Fruit fly (Drosophila melanogaster) whole organism, embryonic: ENCODE measurements around the gene CG34126.

Experiments used
- Aef1 ChIP-seq: fragments of 200-800 bp; sonication (Bioruptor generic); IDR thresholded peaks from 3 replicates; pipeline ENCODE4 v1.3.6; 2022; ENCODE audit warnings: missing biosample characterization, missing genetic modification characterization
- Atf6 ChIP-seq: fragments of 200-800 bp; sonication (Bioruptor generic); IDR thresholded peaks from 2 replicates; pipeline ENCODE4 v1.3.6; 2022; ENCODE audit warnings: missing biosample characterization, missing genetic modification characterization
- Bgb ChIP-seq: fragments of 200-800 bp; sonication (Bioruptor generic); IDR thresholded peaks from 2 replicates; pipeline ENCODE4 v1.3.6; 2022; ENCODE audit warnings: missing biosample characterization, missing genetic modification characterization; ENCODE audit not compliant: partially characterized antibody
- CG10274 ChIP-seq: fragments of 200-800 bp; sonication (Bioruptor generic); optimal IDR thresholded peaks from 3 replicates; lab custom pipeline; 2017; ENCODE audit warnings: missing biosample characterization, mild to moderate bottlenecking, missing genetic modification characterization
- CG12155 ChIP-seq: fragments of 200-800 bp; sonication (Bioruptor generic); optimal IDR thresholded peaks from 3 replicates; lab custom pipeline; 2016; ENCODE audit warnings: missing biosample characterization, missing genetic modification characterization
- CG15514 ChIP-seq: fragments of 200-800 bp; sonication (Bioruptor generic); optimal IDR thresholded peaks from 3 replicates; lab custom pipeline; 2017; ENCODE audit warnings: missing biosample characterization, missing genetic modification characterization, mild to moderate bottlenecking, moderate library complexity, missing genetic modification reagents
- CG16779 ChIP-seq: fragments of 200-800 bp; sonication (Bioruptor generic); IDR thresholded peaks from 2 replicates; pipeline ENCODE4 v1.3.6; 2022; ENCODE audit warnings: missing biosample characterization, missing genetic modification characterization
- CG17361 ChIP-seq: fragments of 200-800 bp; sonication (Bioruptor generic); IDR thresholded peaks from 3 replicates; pipeline ENCODE4 v1.3.6; 2022; ENCODE audit warnings: missing biosample characterization, missing genetic modification characterization
- CG1792 ChIP-seq: fragments of 200-800 bp; sonication (Bioruptor generic); optimal IDR thresholded peaks from 2 replicates; lab custom pipeline; 2016; ENCODE audit warnings: missing biosample characterization, missing genetic modification characterization
- CG18476 ChIP-seq: fragments of 200-800 bp; sonication (Bioruptor generic); optimal IDR thresholded peaks from 2 replicates; lab custom pipeline; 2016; ENCODE audit warnings: missing biosample characterization, mild to moderate bottlenecking, missing genetic modification characterization
- CG18599 ChIP-seq: fragments of 200-800 bp; sonication (Bioruptor generic); optimal IDR thresholded peaks from 3 replicates; lab custom pipeline; 2017; ENCODE audit warnings: missing biosample characterization, missing genetic modification characterization, mild to moderate bottlenecking, moderate library complexity, missing genetic modification reagents
- CG34376 ChIP-seq: fragments of 200-800 bp; sonication (Bioruptor generic); optimal IDR thresholded peaks from 2 replicates; lab custom pipeline; 2018; ENCODE audit warnings: missing biosample characterization, mild to moderate bottlenecking, missing genetic modification characterization
- CG4282 ChIP-seq: fragments of 200-800 bp; sonication (Bioruptor generic); optimal IDR thresholded peaks from 2 replicates; lab custom pipeline; 2016; ENCODE audit warnings: missing biosample characterization, missing genetic modification characterization
- CG43689 ChIP-seq: fragments of 200-800 bp; sonication (Bioruptor generic); IDR thresholded peaks from 2 replicates; pipeline ENCODE4 v1.3.6; 2022; ENCODE audit warnings: missing biosample characterization, missing genetic modification characterization
- CG4617 ChIP-seq: fragments of 200-800 bp; sonication (Bioruptor generic); optimal IDR thresholded peaks from 3 replicates; lab custom pipeline; 2016; ENCODE audit warnings: missing biosample characterization, missing genetic modification characterization, borderline replicate concordance
- CG7271 ChIP-seq: fragments of 200-800 bp; sonication (Bioruptor generic); optimal IDR thresholded peaks from 2 replicates; lab custom pipeline; 2018; ENCODE audit warnings: missing biosample characterization, mild to moderate bottlenecking, missing genetic modification characterization, moderate library complexity
- Eip74EF ChIP-seq, 2 experiments: fragments of 200-800 bp in 1 of 2; fragments of >200 bp in 1 of 2; sonication (Bioruptor generic) in 1 of 2; optimal IDR thresholded peaks; 2 replicates each; lab custom pipeline; 2017 to 2019; ENCODE audit warnings: missing biosample characterization in 2 of 2, missing genetic modification characterization in 2 of 2, mild to moderate bottlenecking in 1 of 2, moderate library complexity in 1 of 2
- Fer3 ChIP-seq: fragments of 200-800 bp; sonication (Bioruptor generic); optimal IDR thresholded peaks from 2 replicates; lab custom pipeline; 2018; ENCODE audit warnings: missing biosample characterization, mild to moderate bottlenecking, missing genetic modification characterization, moderate library complexity
- HLH4C ChIP-seq: fragments of 200-800 bp; sonication (Bioruptor generic); IDR thresholded peaks from 3 replicates; pipeline ENCODE4 v1.3.6; 2022; ENCODE audit warnings: missing biosample characterization, missing genetic modification characterization; ENCODE audit not compliant: partially characterized antibody
- Hand ChIP-seq: fragments of 200-800 bp; sonication (Bioruptor generic); optimal IDR thresholded peaks from 2 replicates; lab custom pipeline; 2017; ENCODE audit warnings: mild to moderate bottlenecking, missing biosample characterization, missing genetic modification reagents, missing genetic modification characterization
- Hr51 ChIP-seq, 2 experiments: fragments of 200-800 bp; sonication (Bioruptor generic); optimal IDR thresholded peaks; 2 replicates in 1 of 2; 3 replicates in 1 of 2; lab custom pipeline; 2016 to 2018; ENCODE audit warnings: missing biosample characterization in 2 of 2, missing genetic modification characterization in 2 of 2, mild to moderate bottlenecking in 1 of 2, moderate library complexity in 1 of 2
- Jarid2 ChIP-seq: fragments of 200-800 bp; sonication (Bioruptor generic); optimal IDR thresholded peaks from 3 replicates; lab custom pipeline; 2017; ENCODE audit warnings: mild to moderate bottlenecking, missing biosample characterization, missing genetic modification reagents, missing genetic modification characterization
- Mes4 ChIP-seq: fragments of 200-800 bp; sonication (Bioruptor generic); optimal IDR thresholded peaks from 2 replicates; lab custom pipeline; 2016; ENCODE audit warnings: missing biosample characterization, missing genetic modification characterization
- Nf-YA ChIP-seq: fragments of 200-800 bp; sonication (Bioruptor generic); IDR thresholded peaks from 2 replicates; pipeline ENCODE4 v1.3.6; 2022; ENCODE audit warnings: missing biosample characterization, missing genetic modification characterization
- Nf-YC ChIP-seq: fragments of 200-800 bp; optimal IDR thresholded peaks from 3 replicates; lab custom pipeline; 2019; ENCODE audit warnings: missing biosample characterization, mild to moderate bottlenecking, missing genetic modification characterization, moderate library complexity
- Optix ChIP-seq: fragments of 200-800 bp; sonication (Bioruptor generic); IDR thresholded peaks from 3 replicates; pipeline ENCODE4 v1.3.6; 2022; ENCODE audit warnings: missing biosample characterization, missing genetic modification characterization
- Pdp1 ChIP-seq, 2 experiments: fragments of 200-800 bp; sonication (Bioruptor generic); optimal IDR thresholded peaks; 3 replicates each; lab custom pipeline; 2016; ENCODE audit warnings: missing biosample characterization in 2 of 2, missing genetic modification characterization in 2 of 2, mild to moderate bottlenecking in 1 of 2, moderate library complexity in 1 of 2
- Side ChIP-seq: fragments of 200-800 bp; sonication (Bioruptor generic); optimal IDR thresholded peaks from 2 replicates; lab custom pipeline; 2016; ENCODE audit warnings: missing biosample characterization, missing genetic modification characterization
- Six4 ChIP-seq: fragments of 200-800 bp; sonication (Bioruptor generic); optimal IDR thresholded peaks from 2 replicates; lab custom pipeline; 2016; ENCODE audit warnings: missing biosample characterization, missing genetic modification characterization
- ash1 ChIP-seq: fragments of 200-800 bp; sonication (Bioruptor generic); optimal IDR thresholded peaks from 2 replicates; lab custom pipeline; 2018; ENCODE audit warnings: missing biosample characterization, mild to moderate bottlenecking, missing genetic modification characterization
- bab2 ChIP-seq: fragments of 200-800 bp; sonication (Bioruptor generic); optimal IDR thresholded peaks from 2 replicates; lab custom pipeline; 2016; ENCODE audit warnings: missing biosample characterization, missing genetic modification characterization
- br ChIP-seq: fragments of >200 bp; optimal IDR thresholded peaks from 2 replicates; lab custom pipeline; 2017
- cad ChIP-seq: fragments of >200 bp; optimal IDR thresholded peaks from 2 replicates; lab custom pipeline; 2017; ENCODE audit warnings: missing biosample characterization, missing genetic modification characterization
- chif ChIP-seq, 2 experiments: fragments of 200-800 bp; sonication (Bioruptor generic); optimal IDR thresholded peaks; 3 replicates each; lab custom pipeline; 2016; ENCODE audit warnings: missing biosample characterization in 2 of 2, missing genetic modification characterization in 2 of 2
- danr ChIP-seq: fragments of 200-800 bp; sonication (Bioruptor generic); IDR thresholded peaks from 2 replicates; pipeline ENCODE4 v1.3.6; 2022; ENCODE audit warnings: missing biosample characterization, missing genetic modification characterization
- esg ChIP-seq: fragments of 200-800 bp; sonication (Bioruptor generic); conservative IDR thresholded peaks from 2 replicates; pipeline ENCODE4 v1.3.6; 2022; ENCODE audit warnings: missing biosample characterization, missing genetic modification characterization
- gce ChIP-seq: fragments of 200-800 bp; sonication (Bioruptor generic); IDR thresholded peaks from 3 replicates; pipeline ENCODE4 v1.3.6; 2022; ENCODE audit warnings: missing biosample characterization, missing genetic modification characterization
- grau ChIP-seq: fragments of 200-800 bp; optimal IDR thresholded peaks from 3 replicates; lab custom pipeline; 2019; ENCODE audit warnings: missing biosample characterization, mild to moderate bottlenecking, missing genetic modification characterization, moderate library complexity
- insv ChIP-seq, 2 experiments: fragments of 200-800 bp; sonication (Bioruptor generic); optimal IDR thresholded peaks; 3 replicates each; lab custom pipeline; 2016 to 2018; ENCODE audit warnings: missing biosample characterization in 2 of 2, missing genetic modification characterization in 2 of 2
- jumu ChIP-seq: fragments of 200-800 bp; sonication (Bioruptor generic); optimal IDR thresholded peaks from 3 replicates; lab custom pipeline; 2016; ENCODE audit warnings: missing biosample characterization, missing genetic modification characterization
- lbe ChIP-seq: fragments of 200-800 bp; sonication (Bioruptor generic); optimal IDR thresholded peaks from 2 replicates; lab custom pipeline; 2016; ENCODE audit warnings: missing biosample characterization, mild to moderate bottlenecking, missing genetic modification characterization
- nom ChIP-seq: fragments of 200-800 bp; sonication (Bioruptor generic); optimal IDR thresholded peaks from 2 replicates; lab custom pipeline; 2017; ENCODE audit warnings: missing biosample characterization, missing genetic modification characterization, mild to moderate bottlenecking, moderate library complexity, missing genetic modification reagents
- pum ChIP-seq: fragments of 200-800 bp; sonication (Bioruptor generic); optimal IDR thresholded peaks from 2 replicates; lab custom pipeline; 2016; ENCODE audit warnings: missing biosample characterization, missing genetic modification characterization
- sima ChIP-seq: fragments of 200-800 bp; sonication (Bioruptor generic); optimal IDR thresholded peaks from 2 replicates; lab custom pipeline; 2016; ENCODE audit warnings: missing biosample characterization, missing genetic modification characterization
- sisA ChIP-seq: fragments of 200-800 bp; sonication (Bioruptor generic); IDR thresholded peaks from 2 replicates; pipeline ENCODE4 v1.3.6; 2022; ENCODE audit warnings: missing biosample characterization, missing genetic modification characterization
- tap ChIP-seq: fragments of 200-800 bp; optimal IDR thresholded peaks from 3 replicates; lab custom pipeline; 2019; ENCODE audit warnings: missing biosample characterization, mild to moderate bottlenecking, missing genetic modification characterization, moderate library complexity
- twi ChIP-seq: fragments of 200-800 bp; optimal IDR thresholded peaks from 2 replicates; lab custom pipeline; 2019; ENCODE audit warnings: missing biosample characterization, mild to moderate bottlenecking, missing genetic modification characterization, moderate library complexity
- unc-4 ChIP-seq: fragments of 200-800 bp; sonication (Bioruptor generic); IDR thresholded peaks from 2 replicates; pipeline ENCODE4 v1.3.6; 2022; ENCODE audit warnings: missing biosample characterization, missing genetic modification characterization; ENCODE audit not compliant: partially characterized antibody
- usp ChIP-seq: fragments of >200 bp; optimal IDR thresholded peaks from 2 replicates; lab custom pipeline; 2017; ENCODE audit warnings: missing biosample characterization, missing genetic modification characterization

CG34126 gene

DNA sequence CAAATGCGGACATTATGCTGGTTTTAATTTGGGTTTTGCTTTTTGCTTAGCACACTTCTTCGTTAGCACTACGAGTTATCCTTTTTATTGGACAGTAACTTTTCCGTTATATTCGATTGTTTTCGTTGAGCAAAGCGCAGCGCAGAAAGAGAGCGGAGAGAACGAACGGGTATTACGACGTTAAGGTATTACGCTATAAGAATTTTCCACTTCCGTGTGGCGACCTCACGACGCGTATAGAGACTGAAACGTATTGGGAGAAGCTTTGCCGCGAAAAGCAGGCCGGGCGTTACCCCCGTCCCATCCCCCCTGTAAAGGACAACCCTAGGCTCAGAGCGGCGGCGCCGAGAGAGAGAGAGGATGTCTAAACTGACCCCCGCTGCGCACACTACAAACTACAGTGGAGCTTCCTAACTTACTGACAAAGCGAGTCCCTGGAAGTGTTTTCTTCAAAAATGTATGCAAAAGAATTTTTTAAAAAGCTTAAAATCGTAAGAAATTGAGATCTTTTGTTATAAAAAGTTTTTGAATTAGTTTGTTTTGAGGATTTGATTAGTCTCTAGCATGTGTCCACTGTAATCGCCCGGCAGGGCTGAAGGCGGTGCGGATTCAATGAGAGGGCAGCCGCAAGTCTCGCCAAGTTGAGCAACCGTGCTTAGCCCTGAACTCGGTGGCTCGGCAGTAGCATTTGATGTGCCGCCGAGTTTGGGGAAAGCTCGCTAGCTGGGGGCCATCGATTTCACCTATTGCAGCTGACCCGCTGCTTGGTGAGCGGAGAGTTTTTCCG is 23.5 kb downstream of the CG34126 start (continued):
- TF ChIP-seq ash1 (GFP tag; lab: Kevin White, UChicago) (peak; percentile 79), Fer3 (peak; percentile 97), CG4282 (GFP tag; lab: Kevin White, UChicago) (peak; percentile 88), bab2 (peak; percentile 96), CG17361 (peak; percentile 92), Jarid2 (GFP tag; lab: Kevin White, UChicago) (peak; percentile 61), Nf-YC (tag; lab: Kevin White, UChicago) (peak; percentile 83), Aef1 (GFP tag; lab: Robert Waterston, UW) (peak; percentile 96), Eip74EF (GFP tag; optimal IDR thresholded peaks at IDR 0.05; lab: Kevin White, UChicago) (peak in 1 of 2 experiments; percentile 88), sisA (GFP tag; lab: Robert Waterston, UW) (peak; percentile 97), HLH4C (GFP tag; lab: Robert Waterston, UW) (no peak), esg (peak; percentile 96), Bgb (GFP tag; lab: Robert Waterston, UW) (no peak), grau (tag; lab: Kevin White, UChicago) (peak; percentile 99), twi (tag; lab: Kevin White, UChicago) (peak; percentile 74), br (lab: Kevin White, UChicago) (no peak), chif (GFP tag; optimal IDR thresholded peaks at IDR 0.05; lab: Kevin White, UChicago) (peak; percentile 93 to 94), Side (GFP tag; lab: Kevin White, UChicago) (peak; percentile 95), CG10274 (peak; percentile 78), CG34376 (peak; percentile 97), CG7271 (tag; lab: Kevin White, UChicago) (peak; percentile 75), CG43689 (GFP tag; lab: Robert Waterston, UW) (peak; percentile 88), Hand (peak; percentile 98), tap (tag; lab: Kevin White, UChicago) (peak; percentile 92), CG16779 (GFP tag; lab: Robert Waterston, UW) (peak; percentile 93), usp (GFP tag; lab: Kevin White, UChicago) (no peak), cad (GFP tag; lab: Kevin White, UChicago) (no peak), Hr51 (GFP tag; optimal IDR thresholded peaks at IDR 0.05; lab: Kevin White, UChicago) (peak; percentile 92 to 93), Pdp1 (GFP tag; optimal IDR thresholded peaks at IDR 0.05; lab: Kevin White, UChicago) (peak; percentile 94 to 96), CG4617 (GFP tag; lab: Kevin White, UChicago) (peak; percentile 78), Optix (peak; percentile 91), nom (GFP tag; lab: Kevin White, UChicago) (peak; percentile 64), CG18599 (peak; percentile 99), Mes4 (peak; percentile 91), Nf-YA (GFP tag; lab: Robert Waterston, UW) (peak; percentile 88), Six4 (peak; percentile 91), Atf6 (GFP tag; lab: Robert Waterston, UW) (peak; percentile 96), insv (GFP tag; optimal IDR thresholded peaks at IDR 0.05; lab: Kevin White, UChicago) (peak; percentile 9 to 58), CG1792 (peak; percentile 94), lbe (GFP tag; lab: Kevin White, UChicago) (peak; percentile 46), pum (peak; percentile 93), CG18476 (GFP tag; lab: Kevin White, UChicago) (peak; percentile 91), CG12155 (GFP tag; lab: Kevin White, UChicago) (peak; percentile 93), sima (GFP tag; lab: Kevin White, UChicago) (peak; percentile 87), CG15514 (GFP tag; lab: Kevin White, UChicago) (peak; percentile 92), gce (peak; percentile 95), unc-4 (GFP tag; lab: Robert Waterston, UW) (no peak), jumu (GFP tag; lab: Kevin White, UChicago) (peak; percentile 96), danr (peak; percentile 90)
